Fruit fly (Drosophila melanogaster): Measurements from ENCODE around the gene Sidpn.

Gene Sidpn

dm6 chr2L:18995660-18996417, 31.7 kb upstream of the Sidpn start, which contains the start of gene CG10650:
Gene CG10650 (minus strand): TSS chr2L:18995934.
- TF ChIP-seq noc (tag; optimal IDR thresholded peaks at IDR 0.05), result peak; percentile 14

dm6 chr2L:18997148-18997547, 30.4 kb upstream of the Sidpn start, which contains the start of gene CG31792:
Gene CG31792 (plus strand): TSS chr2L:18997448.
- no peak for TF ChIP-seq noc (tag; optimal IDR thresholded peaks at IDR 0.05)

- TF ChIP-seq noc (tag; optimal IDR thresholded peaks at IDR 0.05), result no peak
Measured at dm6 chr2L:19002468-19002867, 25.0 kb upstream of the Sidpn start.

dm6 chr2L:19002959-19003371, 24.5 kb upstream of the Sidpn start, which contains the start of gene CG31793:
Gene CG31793 (plus strand): TSS chr2L:19003367.
- peak; percentile 88 for TF ChIP-seq noc (tag; optimal IDR thresholded peaks at IDR 0.05)

dm6 chr2L:19009130-19009529, 18.4 kb upstream of the Sidpn start, which contains the start of gene RpL30:
Gene RpL30 (minus strand): TSS chr2L:19009306.
- TF ChIP-seq noc (tag; optimal IDR thresholded peaks at IDR 0.05), result peak; percentile 82

dm6 chr2L:19010037-19010436, 17.5 kb upstream of the Sidpn start:
- TF ChIP-seq noc (tag; optimal IDR thresholded peaks at IDR 0.05), result no peak

dm6 chr2L:19010566-19010965, 16.9 kb upstream of the Sidpn start, which contains the start of gene robl37BC:
Gene robl37BC (plus strand): TSS chr2L:19010866.
- no peak for TF ChIP-seq noc (tag; optimal IDR thresholded peaks at IDR 0.05)

dm6 chr2L:19011895-19012645, 15.4 kb upstream of the Sidpn start:
- peak; percentile 54 for TF ChIP-seq noc (tag; optimal IDR thresholded peaks at IDR 0.05)

- no peak for TF ChIP-seq noc (tag; optimal IDR thresholded peaks at IDR 0.05)
Measured at dm6 chr2L:19012776-19013328, 14.7 kb upstream of the Sidpn start.

dm6 chr2L:19014032-19014880, 13.3 kb upstream of the Sidpn start:
- peak; percentile 23 for TF ChIP-seq noc (tag; optimal IDR thresholded peaks at IDR 0.05)

- no peak for TF ChIP-seq noc (tag; optimal IDR thresholded peaks at IDR 0.05)
Measured at dm6 chr2L:19014881-19015366, 12.6 kb upstream of the Sidpn start.

dm6 chr2L:19015628-19016027, 11.9 kb upstream of the Sidpn start:
- no peak for TF ChIP-seq noc (tag; optimal IDR thresholded peaks at IDR 0.05)

- no peak for TF ChIP-seq noc (tag; optimal IDR thresholded peaks at IDR 0.05)
Measured at dm6 chr2L:19017060-19017459, 10.4 kb upstream of the Sidpn start.

- TF ChIP-seq noc (tag; optimal IDR thresholded peaks at IDR 0.05), result no peak
Measured at dm6 chr2L:19018266-19018665, 9.2 kb upstream of the Sidpn start.

- no peak for TF ChIP-seq noc (tag; optimal IDR thresholded peaks at IDR 0.05)
Measured at dm6 chr2L:19019160-19019592, 8.3 kb upstream of the Sidpn start.

Measured in whole organism, larva.